Worm (Caenorhabditis elegans) whole organism, mixed stage, embryonic: Measurements from ENCODE around the gene srh-277.

Experiments used
- M03D4.4 ChIP-seq: sonication (generic microtip); optimal IDR thresholded peaks from 2 replicates; lab custom pipeline; 2017; ENCODE audit warnings: mild to moderate bottlenecking, missing genetic modification characterization, missing compliant biosample characterization
- bed-3 ChIP-seq: fragments of 200-800 bp; sonication (Bioruptor generic); optimal IDR thresholded peaks from 3 replicates; lab custom pipeline; 2018; ENCODE audit warnings: mild to moderate bottlenecking, missing genetic modification characterization, moderate library complexity, missing compliant biosample characterization
- blmp-1 ChIP-seq: fragments of 150-350 bp; optimal IDR thresholded peaks from 2 replicates; lab custom pipeline; 2014; ENCODE audit warnings: missing biosample characterization, missing genetic modification characterization
- ceh-39 ChIP-seq: fragments of 150-350 bp; optimal IDR thresholded peaks from 2 replicates; lab custom pipeline; 2014; ENCODE audit warnings: missing biosample characterization, missing genetic modification characterization
- ceh-83 ChIP-seq: fragments of 200-800 bp; sonication (Bioruptor generic); optimal IDR thresholded peaks from 2 replicates; lab custom pipeline; 2018; ENCODE audit warnings: mild to moderate bottlenecking, missing genetic modification characterization, missing compliant biosample characterization
- ces-1 ChIP-seq: fragments of 150-350 bp; optimal IDR thresholded peaks from 2 replicates; lab custom pipeline; 2014; ENCODE audit warnings: missing biosample characterization, missing genetic modification reagents, missing genetic modification characterization
- cnd-1 ChIP-seq: fragments of 200-800 bp; sonication (Bioruptor generic); optimal IDR thresholded peaks from 2 replicates; lab custom pipeline; 2018; ENCODE audit warnings: mild to moderate bottlenecking, missing genetic modification characterization, missing compliant biosample characterization
- elt-3 ChIP-seq: fragments of 150-350 bp; optimal IDR thresholded peaks from 2 replicates; lab custom pipeline; 2014; ENCODE audit warnings: missing biosample characterization, missing genetic modification characterization
- flh-1 ChIP-seq: fragments of 200-800 bp; sonication (Bioruptor generic); optimal IDR thresholded peaks from 2 replicates; lab custom pipeline; 2018; ENCODE audit warnings: mild to moderate bottlenecking, missing genetic modification characterization, moderate library complexity, missing compliant biosample characterization
- ham-2 ChIP-seq: fragments of 200-800 bp; sonication (Bioruptor generic); optimal IDR thresholded peaks from 2 replicates; lab custom pipeline; 2018; ENCODE audit warnings: mild to moderate bottlenecking, missing genetic modification characterization, missing compliant biosample characterization
- hlh-1 ChIP-seq: fragments of 150-350 bp; optimal IDR thresholded peaks from 2 replicates; lab custom pipeline; 2014; ENCODE audit warnings: missing biosample characterization, missing genetic modification reagents, missing genetic modification characterization
- lin-13 ChIP-seq: fragments of 150-350 bp; optimal IDR thresholded peaks from 2 replicates; lab custom pipeline; 2014; ENCODE audit warnings: missing biosample characterization, missing genetic modification characterization
- lin-32 ChIP-seq: fragments of 200-800 bp; sonication (Bioruptor generic); optimal IDR thresholded peaks from 2 replicates; lab custom pipeline; 2018; ENCODE audit warnings: mild to moderate bottlenecking, missing genetic modification characterization, missing compliant biosample characterization
- lsy-2 ChIP-seq: fragments of 150-350 bp; optimal IDR thresholded peaks from 2 replicates; lab custom pipeline; 2014; ENCODE audit warnings: missing biosample characterization, missing genetic modification characterization
- mab-5 ChIP-seq: fragments of 150-350 bp; optimal IDR thresholded peaks from 2 replicates; lab custom pipeline; 2014; ENCODE audit warnings: missing biosample characterization, missing genetic modification characterization
- mep-1 ChIP-seq: fragments of 150-350 bp; optimal IDR thresholded peaks from 2 replicates; lab custom pipeline; 2017; ENCODE audit warnings: missing biosample characterization, missing genetic modification reagents, missing genetic modification characterization, inconsistent platforms
- mls-2 ChIP-seq: sonication (generic microtip); optimal IDR thresholded peaks from 2 replicates; lab custom pipeline; 2016; ENCODE audit warnings: mild to moderate bottlenecking, missing genetic modification characterization, moderate library complexity, missing compliant biosample characterization
- nhr-237 ChIP-seq: fragments of 150-350 bp; optimal IDR thresholded peaks from 2 replicates; lab custom pipeline; 2014; ENCODE audit warnings: missing biosample characterization, missing genetic modification characterization
- nhr-28 ChIP-seq: fragments of 150-350 bp; optimal IDR thresholded peaks from 2 replicates; lab custom pipeline; 2014; ENCODE audit warnings: missing biosample characterization, missing genetic modification characterization
- nhr-76 ChIP-seq: sonication (generic microtip); optimal IDR thresholded peaks from 2 replicates; lab custom pipeline; 2017; ENCODE audit warnings: missing biosample characterization, missing genetic modification characterization
- pha-4 ChIP-seq: fragments of 150-350 bp; optimal IDR thresholded peaks from 2 replicates; lab custom pipeline; 2018; ENCODE audit warnings: missing biosample characterization, missing genetic modification reagents, missing genetic modification characterization
- sem-2 ChIP-seq: fragments of 200-800 bp; sonication (Bioruptor generic); optimal IDR thresholded peaks from 2 replicates; lab custom pipeline; 2018; ENCODE audit warnings: mild to moderate bottlenecking, missing genetic modification characterization, missing compliant biosample characterization
- sptf-1 ChIP-seq: sonication (generic microtip); optimal IDR thresholded peaks from 2 replicates; lab custom pipeline; 2017; ENCODE audit warnings: mild to moderate bottlenecking, missing genetic modification characterization, moderate library complexity, missing compliant biosample characterization
- tbx-8 ChIP-seq: fragments of 200-800 bp; sonication (Bioruptor generic); optimal IDR thresholded peaks from 2 replicates; lab custom pipeline; 2018; ENCODE audit warnings: mild to moderate bottlenecking, missing genetic modification characterization, moderate library complexity, missing compliant biosample characterization
- unc-120 ChIP-seq: sonication (generic microtip); optimal IDR thresholded peaks from 2 replicates; lab custom pipeline; 2017; ENCODE audit warnings: missing genetic modification characterization, missing compliant biosample characterization; ENCODE audit not compliant: poor library complexity, severe bottlenecking
- unc-39 ChIP-seq: fragments of 150-350 bp; optimal IDR thresholded peaks from 2 replicates; lab custom pipeline; 2014; ENCODE audit warnings: missing biosample characterization, missing genetic modification characterization
- unc-62 ChIP-seq: fragments of 150-350 bp; optimal IDR thresholded peaks from 2 replicates; lab custom pipeline; 2014; ENCODE audit warnings: missing biosample characterization, missing genetic modification reagents, missing genetic modification characterization
- zip-8 ChIP-seq: fragments of 150-350 bp; optimal IDR thresholded peaks from 2 replicates; lab custom pipeline; 2014; ENCODE audit warnings: missing biosample characterization, missing genetic modification characterization
- ztf-11 ChIP-seq: fragments of 150-350 bp; optimal IDR thresholded peaks from 2 replicates; lab custom pipeline; 2014; ENCODE audit warnings: missing biosample characterization, missing genetic modification characterization

srh-277 gene

ce11 chrV:16211713-16212112, 28.7 kb downstream of the srh-277 start:
- TF ChIP-seq lin-32: no peak
- no peak for TF ChIP-seq pha-4 (tag; lab: Kevin White, UChicago)
- no peak for TF ChIP-seq M03D4.4 (tag; lab: Kevin White, UChicago)

ce11 chrV:16213323-16213722, 30.3 kb downstream of the srh-277 start:
- TF ChIP-seq ztf-11 (no peak), bed-3 (GFP tag; lab: Kevin White, UChicago) (no peak), unc-62 (GFP tag; lab: Kevin White, UChicago) (no peak), nhr-76 (tag; lab: Kevin White, UChicago) (no peak), mab-5 (tag; lab: Kevin White, UChicago) (no peak), flh-1 (GFP tag; lab: Kevin White, UChicago) (no peak), cnd-1 (no peak), nhr-237 (tag; lab: Kevin White, UChicago) (no peak), lin-32 (no peak), ham-2 (GFP tag; lab: Kevin White, UChicago) (no peak)

ce11 chrV:16214505-16214904, 31.5 kb downstream of the srh-277 start, which contains the start of gene F11A5.9:
F11A5.9 (plus strand) TSS chrV:16214890.
- TF ChIP-seq bed-3 (GFP tag; lab: Kevin White, UChicago): no peak
- no peak for TF ChIP-seq unc-39 (tag; lab: Kevin White, UChicago)
- TF ChIP-seq hlh-1 (tag; lab: Kevin White, UChicago): no peak
- no peak for TF ChIP-seq sptf-1 (tag; lab: Kevin White, UChicago)
- no peak for TF ChIP-seq nhr-237 (tag; lab: Kevin White, UChicago)

- no peak for TF ChIP-seq lin-32
These were observed 35.5 kb downstream of the srh-277 start, which contains the start of gene F11A5.15 for ce11 chrV:16218522-16218921. F11A5.15 (minus strand) TSS chrV:16218622.

- TF ChIP-seq lin-13 (tag; lab: Kevin White, UChicago) (no peak), ceh-39 (tag; lab: Kevin White, UChicago) (no peak), zip-8 (tag; lab: Kevin White, UChicago) (no peak), unc-62 (GFP tag; lab: Kevin White, UChicago) (no peak), blmp-1 (tag; lab: Kevin White, UChicago) (no peak), ztf-11 (no peak), hlh-1 (tag; lab: Kevin White, UChicago) (no peak), ceh-83 (GFP tag; lab: Kevin White, UChicago) (no peak), unc-120 (tag; lab: Kevin White, UChicago) (no peak), mls-2 (tag; lab: Kevin White, UChicago) (no peak), nhr-28 (tag; lab: Kevin White, UChicago) (no peak)
These were observed 36.1 kb downstream of the srh-277 start, which contains the start of gene glc-1 for ce11 chrV:16218972-16219757. glc-1 (plus strand) TSS chrV:16219634.

- TF ChIP-seq tbx-8 (GFP tag; lab: Kevin White, UChicago): no peak
- TF ChIP-seq unc-120 (tag; lab: Kevin White, UChicago): no peak
- TF ChIP-seq ces-1 (GFP tag; lab: Kevin White, UChicago): no peak
- TF ChIP-seq mep-1 (tag; lab: Kevin White, UChicago): no peak
- no peak for TF ChIP-seq ham-2 (GFP tag; lab: Kevin White, UChicago)
- TF ChIP-seq lin-32: no peak
- TF ChIP-seq nhr-28 (tag; lab: Kevin White, UChicago): no peak
- no peak for TF ChIP-seq elt-3 (tag; lab: Kevin White, UChicago)
- no peak for TF ChIP-seq ztf-11
- TF ChIP-seq cnd-1: no peak
- no peak for TF ChIP-seq pha-4 (tag; lab: Kevin White, UChicago)
- TF ChIP-seq sem-2 (GFP tag; lab: Kevin White, UChicago): no peak
- no peak for TF ChIP-seq sptf-1 (tag; lab: Kevin White, UChicago)
- TF ChIP-seq flh-1 (GFP tag; lab: Kevin White, UChicago): no peak
- no peak for TF ChIP-seq lsy-2 (tag; lab: Kevin White, UChicago)
- no peak for TF ChIP-seq zip-8 (tag; lab: Kevin White, UChicago)
These were observed 37.0 kb downstream of the srh-277 start for ce11 chrV:16220020-16220419.
